Worm (Caenorhabditis elegans) whole organism, late embryonic: Measurements from ENCODE around the gene H34I24.2.

Experiments used
- ama-1 ChIP-seq: fragments of 150-350 bp; optimal IDR thresholded peaks from 2 replicates; lab custom pipeline; 2014
- ceh-19 ChIP-seq: fragments of 200-800 bp; sonication (Bioruptor generic); optimal IDR thresholded peaks from 2 replicates; lab custom pipeline; 2018; ENCODE audit warnings: mild to moderate bottlenecking, missing genetic modification characterization, missing compliant biosample characterization
- ceh-45 ChIP-seq: fragments of 200-800 bp; sonication (Bioruptor generic); IDR thresholded peaks from 2 replicates; pipeline ENCODE4 v1.3.6; 2022; ENCODE audit warnings: missing genetic modification reagents, missing genetic modification characterization, missing compliant biosample characterization
- fkh-10 ChIP-seq: fragments of 150-350 bp; optimal IDR thresholded peaks from 2 replicates; lab custom pipeline; 2014; ENCODE audit warnings: missing biosample characterization, missing genetic modification reagents, missing genetic modification characterization
- pha-4 ChIP-seq: fragments of 150-350 bp; optimal IDR thresholded peaks from 2 replicates; lab custom pipeline; 2018; ENCODE audit warnings: missing biosample characterization, missing genetic modification reagents, missing genetic modification characterization
- pros-1 ChIP-seq: fragments of 150-350 bp; optimal IDR thresholded peaks from 2 replicates; lab custom pipeline; 2014; ENCODE audit warnings: missing biosample characterization, missing genetic modification reagents, missing genetic modification characterization
- tbx-2 ChIP-seq: sonication (generic microtip); optimal IDR thresholded peaks from 2 replicates; lab custom pipeline; 2016; ENCODE audit warnings: missing genetic modification characterization, missing compliant biosample characterization
- unc-86 ChIP-seq: sonication (generic microtip); optimal IDR thresholded peaks from 2 replicates; lab custom pipeline; 2016; ENCODE audit warnings: missing genetic modification characterization, missing compliant biosample characterization

ce11 chrIII:2836339-2836738 is 5.5 kb upstream of the H34I24.2 start, which contains the start of gene josd-1:
- TF ChIP-seq pha-4 (tag; lab: Kevin White, UChicago): no peak
- TF ChIP-seq ceh-45 (GFP tag; lab: Robert Waterston, UW): no peak
- TF ChIP-seq pros-1 (tag; lab: Kevin White, UChicago): no peak
- TF ChIP-seq tbx-2 (tag; lab: Kevin White, UChicago): no peak
- TF ChIP-seq fkh-10 (GFP tag; lab: Kevin White, UChicago): no peak
- no peak for TF ChIP-seq ceh-19
- TF ChIP-seq ama-1: no peak
- TF ChIP-seq unc-86 (tag; lab: Kevin White, UChicago): no peak
